Fruit fly (Drosophila melanogaster) whole organism, prepupa: ENCODE results near the gene Ref1.
A peak's percentile ranks its signal among the peaks of the same experiment; 100 is the strongest.

Experiments used
- CG10669 ChIP-seq: fragments of 200-800 bp; sonication (Bioruptor generic); optimal IDR thresholded peaks from 3 replicates; lab custom pipeline; 2018; ENCODE audit warnings: missing biosample characterization, mild to moderate bottlenecking, missing genetic modification characterization, moderate library complexity
- CG11294 ChIP-seq: fragments of 200-800 bp; sonication (Bioruptor generic); IDR thresholded peaks from 2 replicates; pipeline ENCODE4 v1.3.6; 2022; ENCODE audit warnings: missing biosample characterization, missing genetic modification characterization
- CG11902 ChIP-seq: fragments of 200-800 bp; sonication (Bioruptor generic); optimal IDR thresholded peaks from 3 replicates; lab custom pipeline; 2016; ENCODE audit warnings: missing biosample characterization, missing genetic modification characterization
- CG15336 ChIP-seq: fragments of 200-800 bp; sonication (Bioruptor generic); IDR thresholded peaks from 2 replicates; pipeline ENCODE4 v1.3.6; 2022; ENCODE audit warnings: missing biosample characterization, missing genetic modification characterization
- CG1621 ChIP-seq: fragments of 200-800 bp; sonication (Bioruptor generic); optimal IDR thresholded peaks from 3 replicates; lab custom pipeline; 2018; ENCODE audit warnings: missing biosample characterization, mild to moderate bottlenecking, missing genetic modification characterization
- CG16779 ChIP-seq: fragments of 200-800 bp; sonication (Bioruptor generic); optimal IDR thresholded peaks from 3 replicates; lab custom pipeline; 2017; ENCODE audit warnings: missing biosample characterization, mild to moderate bottlenecking, missing genetic modification characterization
- CG31627 ChIP-seq: fragments of 200-800 bp; sonication (Bioruptor generic); optimal IDR thresholded peaks from 3 replicates; lab custom pipeline; 2016; ENCODE audit warnings: missing biosample characterization, missing genetic modification characterization
- CG6163 ChIP-seq: fragments of 200-800 bp; sonication (Bioruptor generic); IDR thresholded peaks from 3 replicates; pipeline ENCODE4 v1.3.6; 2022; ENCODE audit warnings: missing biosample characterization, missing genetic modification characterization
- CG6792 ChIP-seq: fragments of 200-800 bp; sonication (Bioruptor generic); optimal IDR thresholded peaks from 3 replicates; lab custom pipeline; 2016; ENCODE audit warnings: missing biosample characterization, missing genetic modification characterization
- CG6808 ChIP-seq: fragments of 200-800 bp; sonication (Bioruptor generic); optimal IDR thresholded peaks from 3 replicates; lab custom pipeline; 2017; ENCODE audit warnings: missing biosample characterization, missing genetic modification characterization, mild to moderate bottlenecking, moderate library complexity, missing genetic modification reagents
- CG6854 ChIP-seq: fragments of 200-800 bp; sonication (Bioruptor generic); optimal IDR thresholded peaks from 2 replicates; lab custom pipeline; 2017; ENCODE audit warnings: missing biosample characterization, mild to moderate bottlenecking, missing genetic modification characterization
- CG8119 ChIP-seq: fragments of 200-800 bp; sonication (Bioruptor generic); IDR thresholded peaks from 3 replicates; pipeline ENCODE4 v1.3.6; 2022; ENCODE audit warnings: missing biosample characterization, missing genetic modification characterization
- CG8319 ChIP-seq: fragments of 200-800 bp; sonication (Bioruptor generic); optimal IDR thresholded peaks from 3 replicates; lab custom pipeline; 2016; ENCODE audit warnings: missing biosample characterization, missing genetic modification characterization
- CG8632 ChIP-seq: fragments of 200-800 bp; sonication (Bioruptor generic); optimal IDR thresholded peaks from 3 replicates; lab custom pipeline; 2016; ENCODE audit warnings: missing biosample characterization, missing genetic modification characterization
- CG9139 ChIP-seq: fragments of 200-800 bp; sonication (Bioruptor generic); optimal IDR thresholded peaks from 3 replicates; lab custom pipeline; 2017; ENCODE audit warnings: missing biosample characterization, mild to moderate bottlenecking, missing genetic modification characterization
- Ets96B ChIP-seq: fragments of 200-800 bp; optimal IDR thresholded peaks from 2 replicates; lab custom pipeline; 2019; ENCODE audit warnings: missing biosample characterization, mild to moderate bottlenecking, missing genetic modification characterization, moderate library complexity
- Hr38 ChIP-seq: sonication (Bioruptor generic); optimal IDR thresholded peaks from 2 replicates; lab custom pipeline; 2016; ENCODE audit warnings: missing biosample characterization, missing genetic modification characterization
- Hr4 ChIP-seq: fragments of 200-800 bp; sonication (Bioruptor generic); optimal IDR thresholded peaks from 3 replicates; lab custom pipeline; 2016; ENCODE audit warnings: missing biosample characterization, missing genetic modification characterization
- Lpt ChIP-seq: fragments of 200-800 bp; sonication (Bioruptor generic); optimal IDR thresholded peaks from 3 replicates; lab custom pipeline; 2016; ENCODE audit warnings: missing biosample characterization, missing genetic modification characterization
- Met ChIP-seq: fragments of 200-800 bp; sonication (Bioruptor generic); optimal IDR thresholded peaks from 3 replicates; lab custom pipeline; 2016; ENCODE audit warnings: missing biosample characterization, missing genetic modification characterization
- OdsH ChIP-seq: fragments of 200-800 bp; sonication (Bioruptor generic); optimal IDR thresholded peaks from 3 replicates; lab custom pipeline; 2016; ENCODE audit warnings: missing biosample characterization, missing genetic modification characterization
- Smox ChIP-seq: fragments of 200-800 bp; sonication (Bioruptor generic); optimal IDR thresholded peaks from 3 replicates; lab custom pipeline; 2016; ENCODE audit warnings: missing biosample characterization, missing genetic modification characterization
- Sox102F ChIP-seq: fragments of 200-800 bp; sonication (Bioruptor generic); optimal IDR thresholded peaks from 2 replicates; lab custom pipeline; 2016; ENCODE audit warnings: missing biosample characterization, mild to moderate bottlenecking, missing genetic modification characterization
- Sox14 ChIP-seq: fragments of 200-800 bp; sonication (Bioruptor generic); optimal IDR thresholded peaks from 3 replicates; lab custom pipeline; 2016; ENCODE audit warnings: missing biosample characterization, missing genetic modification characterization
- achi ChIP-seq: fragments of 200-800 bp; sonication (Bioruptor generic); optimal IDR thresholded peaks from 3 replicates; lab custom pipeline; 2016; ENCODE audit warnings: missing biosample characterization, missing genetic modification characterization
- dac ChIP-seq: fragments of 200-800 bp; sonication (Bioruptor generic); optimal IDR thresholded peaks from 2 replicates; lab custom pipeline; 2017; ENCODE audit warnings: missing biosample characterization, mild to moderate bottlenecking, missing genetic modification characterization
- dsx ChIP-seq: fragments of 200-800 bp; optimal IDR thresholded peaks from 3 replicates; lab custom pipeline; 2019; ENCODE audit warnings: missing biosample characterization, mild to moderate bottlenecking, missing genetic modification characterization, moderate library complexity; ENCODE audit not compliant: poor library complexity, severe bottlenecking
- eg ChIP-seq: fragments of 200-800 bp; sonication (Bioruptor generic); IDR thresholded peaks from 3 replicates; pipeline ENCODE4 v1.3.6; 2022; ENCODE audit warnings: missing biosample characterization, missing genetic modification characterization
- esn ChIP-seq: fragments of 200-800 bp; sonication (Bioruptor generic); optimal IDR thresholded peaks from 2 replicates; lab custom pipeline; 2016; ENCODE audit warnings: missing biosample characterization, mild to moderate bottlenecking, missing genetic modification characterization, moderate library complexity
- fd59A ChIP-seq: fragments of 200-800 bp; sonication (Bioruptor generic); optimal IDR thresholded peaks from 2 replicates; lab custom pipeline; 2017; ENCODE audit warnings: missing biosample characterization, mild to moderate bottlenecking, missing genetic modification characterization, missing genetic modification reagents
- fd85E ChIP-seq: fragments of 200-800 bp; sonication (Bioruptor generic); optimal IDR thresholded peaks from 3 replicates; lab custom pipeline; 2016; ENCODE audit warnings: missing biosample characterization, missing genetic modification characterization
- fkh ChIP-seq: fragments of 200-800 bp; sonication (Bioruptor generic); optimal IDR thresholded peaks from 3 replicates; lab custom pipeline; 2017; ENCODE audit warnings: missing biosample characterization, mild to moderate bottlenecking, missing genetic modification characterization, moderate library complexity
- net ChIP-seq: fragments of 200-800 bp; sonication (Bioruptor generic); optimal IDR thresholded peaks from 3 replicates; lab custom pipeline; 2016; ENCODE audit warnings: missing biosample characterization, missing genetic modification characterization
- pdm3 ChIP-seq: fragments of 200-800 bp; sonication (Bioruptor generic); optimal IDR thresholded peaks from 3 replicates; lab custom pipeline; 2016; ENCODE audit warnings: missing biosample characterization, missing genetic modification characterization
- salr ChIP-seq, 2 experiments: fragments of 200-800 bp; sonication (Bioruptor generic); optimal IDR thresholded peaks; 3 replicates each; lab custom pipeline; 2016 to 2018; ENCODE audit warnings: missing biosample characterization in 2 of 2, missing genetic modification characterization in 2 of 2, mild to moderate bottlenecking in 1 of 2
- svp ChIP-seq: fragments of 200-800 bp; sonication (Bioruptor generic); peaks from one replicate; lab custom pipeline; 2016; ENCODE audit warnings: missing biosample characterization, missing genetic modification characterization
- vri ChIP-seq: fragments of 200-800 bp; sonication (Bioruptor generic); optimal IDR thresholded peaks from 3 replicates; lab custom pipeline; 2016; ENCODE audit warnings: missing biosample characterization, mild to moderate bottlenecking, missing genetic modification characterization

Ref1 gene

DNA sequence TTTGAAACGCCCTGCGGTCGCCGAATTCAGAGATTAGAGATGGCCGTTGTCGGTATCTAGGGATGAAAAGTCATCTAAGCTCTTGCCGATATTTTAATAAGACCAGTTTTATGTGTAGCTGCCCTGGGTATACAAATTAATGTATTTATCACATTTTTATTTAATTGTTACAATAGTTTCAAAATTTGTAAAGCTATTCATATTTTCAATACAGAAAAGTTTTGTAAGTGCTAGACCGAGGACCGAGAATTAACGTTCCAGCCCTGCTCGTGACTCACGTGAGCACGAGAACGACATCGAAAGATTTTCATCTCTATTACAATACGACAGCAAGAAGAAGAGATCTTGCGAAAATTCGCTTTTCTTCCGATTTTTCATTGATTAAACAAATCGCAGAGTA, 13.1 kb downstream of the Ref1 start, which contains the start of the genes CG1105 and CG1965 (continued):
- TF ChIP-seq svp (GFP tag; lab: Kevin White, UChicago) (peak; percentile 97), CG1621 (tag; lab: Kevin White, UChicago) (peak; percentile 68), CG6792 (peak; percentile 82), eg (peak; percentile 85), Ets96B (tag; lab: Kevin White, UChicago) (peak; percentile 81), Sox14 (GFP tag; lab: Kevin White, UChicago) (peak; percentile 91), Hr4 (GFP tag; lab: Kevin White, UChicago) (peak; percentile 90), fd85E (peak; percentile 30)
- TF ChIP-seq, all 60 proteins: peak for 48

- TF ChIP-seq svp (GFP tag; lab: Kevin White, UChicago) (peak; percentile 68), CG8319 (GFP tag; lab: Kevin White, UChicago) (peak; percentile 25), dsx (GFP tag; lab: Kevin White, UChicago) (no peak), vri (GFP tag; lab: Kevin White, UChicago) (peak; percentile 26), fd59A (GFP tag; lab: Kevin White, UChicago) (no peak)
These were observed 13.9 kb downstream of the Ref1 start for dm6 chr3R:7066267-7066666.

dm6 chr3R:7061875-7062274, 18.3 kb downstream of the Ref1 start, which contains the start of gene Mst84B:
Mst84B (plus strand) TSS chr3R:7062175.
- TF ChIP-seq CG11294 (GFP tag; lab: Robert Waterston, UW) (no peak), net (GFP tag; lab: Kevin White, UChicago) (no peak), Smox (GFP tag; lab: Kevin White, UChicago) (no peak), dac (no peak), CG6854 (no peak), OdsH (GFP tag; lab: Kevin White, UChicago) (no peak), CG31627 (GFP tag; lab: Kevin White, UChicago) (no peak), svp (GFP tag; lab: Kevin White, UChicago) (no peak), fkh (GFP tag; lab: Kevin White, UChicago) (no peak), CG11902 (GFP tag; lab: Kevin White, UChicago) (no peak), CG8632 (GFP tag; lab: Kevin White, UChicago) (no peak), esn (GFP tag; lab: Kevin White, UChicago) (no peak), Sox102F (GFP tag; lab: Kevin White, UChicago) (no peak), pdm3 (GFP tag; lab: Kevin White, UChicago) (no peak)

DNA sequence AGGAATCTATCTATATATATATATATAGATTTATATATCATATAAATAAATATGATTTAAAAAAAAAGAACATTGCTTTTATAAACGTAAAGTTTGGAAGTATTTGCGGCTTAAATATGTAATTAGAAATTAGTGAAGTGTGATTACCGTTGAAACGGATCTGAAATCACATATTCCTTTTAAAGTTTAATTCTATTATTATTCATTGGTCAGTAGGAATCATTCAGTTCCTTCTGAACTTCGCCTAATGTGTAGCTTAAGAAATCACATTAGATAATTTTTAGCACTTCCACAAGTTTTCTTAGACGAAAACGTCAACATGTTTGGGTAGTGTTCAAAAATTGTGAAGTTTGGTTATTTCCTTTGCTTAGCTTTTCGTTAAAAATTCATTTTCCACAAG, 19.7 kb downstream of the Ref1 start, which contains the start of gene djl:
djl (plus strand) TSS at position 301 of the 400 bp plus-strand sequence.
- no peak for TF ChIP-seq CG15336
- TF ChIP-seq CG8632 (GFP tag; lab: Kevin White, UChicago), result no peak
- no peak for TF ChIP-seq pdm3 (GFP tag; lab: Kevin White, UChicago)
- TF ChIP-seq Hr4 (GFP tag; lab: Kevin White, UChicago), result no peak
- TF ChIP-seq CG16779 (tag; lab: Kevin White, UChicago), result no peak
- TF ChIP-seq dac, result no peak
- no peak for TF ChIP-seq Sox14 (GFP tag; lab: Kevin White, UChicago)
- TF ChIP-seq achi, result no peak
- TF ChIP-seq Smox (GFP tag; lab: Kevin White, UChicago), result no peak
- no peak for TF ChIP-seq Lpt
- no peak for TF ChIP-seq Met (GFP tag; lab: Kevin White, UChicago)

- no peak for TF ChIP-seq dac
- TF ChIP-seq CG10669 (GFP tag; lab: Kevin White, UChicago), result no peak
- TF ChIP-seq salr (GFP tag; optimal IDR thresholded peaks at IDR 0.05; lab: Kevin White, UChicago), result no peak
- TF ChIP-seq Hr38 (GFP tag; lab: Kevin White, UChicago), result no peak
- TF ChIP-seq eg, result no peak
- no peak for TF ChIP-seq vri (GFP tag; lab: Kevin White, UChicago)
- TF ChIP-seq CG9139 (GFP tag; lab: Kevin White, UChicago), result no peak
- TF ChIP-seq CG6808, result no peak
- TF ChIP-seq Sox102F (GFP tag; lab: Kevin White, UChicago), result no peak
- TF ChIP-seq pdm3 (GFP tag; lab: Kevin White, UChicago), result no peak
- TF ChIP-seq Smox (GFP tag; lab: Kevin White, UChicago), result no peak
- TF ChIP-seq CG8119 (GFP tag; lab: Robert Waterston, UW), result no peak
- no peak for TF ChIP-seq CG6163
- TF ChIP-seq, all 60 proteins: peak for 0
These were observed 21.2 kb downstream of the Ref1 start, which contains the start of gene dj for dm6 chr3R:7059015-7059414. dj (plus strand) TSS chr3R:7059315.
